Fruit fly (Drosophila melanogaster) whole organism, wandering third instar larva: ENCODE data around the gene CG15525.

Experiments used
- Hr78 ChIP-seq: fragments of >200 bp; optimal IDR thresholded peaks from 2 replicates; lab custom pipeline; 2017; ENCODE audit warnings: missing biosample characterization, missing genetic modification characterization
- Vsx2 ChIP-seq: fragments of 200-300, 225-300 bp; sonication (Bioruptor generic); optimal IDR thresholded peaks from 2 replicates; lab custom pipeline; 2018; ENCODE audit warnings: missing biosample characterization, missing genetic modification characterization; ENCODE audit not compliant: partially characterized antibody
- tai ChIP-seq: sonication (Bioruptor generic); optimal IDR thresholded peaks from 2 replicates; lab custom pipeline; 2016; ENCODE audit warnings: missing biosample characterization, missing genetic modification characterization

DNA sequence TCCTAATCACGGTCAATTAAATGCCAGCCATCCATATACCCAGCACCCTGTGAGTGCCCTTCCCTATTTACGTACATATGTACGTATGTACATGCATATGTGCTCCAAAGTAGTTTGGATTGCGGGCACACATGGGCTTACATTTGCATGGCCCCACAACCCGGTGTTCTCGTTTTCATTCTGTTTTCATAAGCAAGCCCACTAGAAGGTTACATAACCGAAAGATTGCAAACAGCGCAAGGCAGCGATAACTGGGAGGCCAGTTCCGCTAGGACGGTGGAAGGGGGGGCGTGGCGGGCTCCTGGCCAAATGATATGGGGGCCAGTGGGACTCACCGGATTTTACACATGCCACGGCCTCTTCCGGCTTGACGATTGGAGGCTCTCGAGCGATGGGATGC, 17.0 kb upstream of the CG15525 start:
- TF ChIP-seq Hr78 (GFP tag; lab: Kevin White, UChicago) (no peak), Vsx2 (GFP tag; lab: Kevin White, UChicago) (no peak), tai (no peak)
